Fruit fly (Drosophila melanogaster) whole organism, pupa: ENCODE data around the gene Prosbeta4R2.

Experiments
- CG10348 ChIP-seq: fragments of 200-800 bp; sonication (Bioruptor generic); IDR thresholded peaks from 2 replicates; pipeline ENCODE4 v1.3.6; 2022; ENCODE audit warnings: missing biosample characterization, missing genetic modification characterization
- CG14655 ChIP-seq: fragments of 200-800 bp; sonication (Bioruptor generic); optimal IDR thresholded peaks from 3 replicates; lab custom pipeline; 2017; ENCODE audit warnings: mild to moderate bottlenecking, missing biosample characterization, missing genetic modification reagents, missing genetic modification characterization
- CG17806 ChIP-seq: fragments of 200-800 bp; sonication (Bioruptor generic); optimal IDR thresholded peaks from 2 replicates; lab custom pipeline; 2018; ENCODE audit warnings: missing biosample characterization, mild to moderate bottlenecking, missing genetic modification characterization, moderate library complexity
- CG4496 ChIP-seq: fragments of 200-800 bp; sonication (Bioruptor generic); IDR thresholded peaks from 3 replicates; pipeline ENCODE4 v1.3.6; 2022; ENCODE audit warnings: missing biosample characterization, missing genetic modification characterization
- CG8301 ChIP-seq: fragments of 200-800 bp; sonication (Bioruptor generic); optimal IDR thresholded peaks from 2 replicates; lab custom pipeline; 2018; ENCODE audit warnings: missing biosample characterization, mild to moderate bottlenecking, missing genetic modification characterization
- D1 ChIP-seq: fragments of 200-800 bp; sonication (Bioruptor generic); optimal IDR thresholded peaks from 2 replicates; lab custom pipeline; 2018; ENCODE audit warnings: missing biosample characterization, mild to moderate bottlenecking, missing genetic modification characterization, moderate library complexity
- rn ChIP-seq: fragments of 200-800 bp; sonication (Bioruptor generic); IDR thresholded peaks from 2 replicates; pipeline ENCODE4 v1.3.6; 2022; ENCODE audit warnings: missing biosample characterization, missing genetic modification characterization

DNA sequence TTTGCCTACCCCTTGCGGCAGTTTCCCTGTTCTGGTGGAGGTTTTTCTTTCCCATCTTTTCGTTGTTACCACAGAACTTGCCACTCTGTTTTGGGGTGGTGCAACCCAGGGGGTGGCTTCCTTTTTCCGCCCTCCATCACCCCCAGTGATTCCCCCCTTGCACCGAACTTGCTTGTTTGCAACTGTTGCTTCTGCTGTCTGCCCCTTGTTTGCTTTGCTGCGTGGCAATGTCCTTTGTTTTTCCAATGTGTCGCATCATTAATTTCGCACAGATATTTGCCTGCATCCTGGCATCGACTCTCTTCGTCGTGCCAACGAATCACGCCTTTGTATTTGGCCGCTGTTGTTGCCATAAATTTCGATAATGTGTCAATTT, 18.2 kb upstream of the Prosbeta4R2 start:
- TF ChIP-seq rn = no peak
- TF ChIP-seq CG8301 = no peak
- TF ChIP-seq CG14655 (GFP tag; lab: Kevin White, UChicago) = no peak
- TF ChIP-seq D1 (tag; lab: Kevin White, UChicago) = no peak
- TF ChIP-seq CG10348 (GFP tag; lab: Robert Waterston, UW) = no peak
- no peak for TF ChIP-seq CG4496 (GFP tag; lab: Robert Waterston, UW)
- no peak for TF ChIP-seq CG17806
